Worm (Caenorhabditis elegans) whole organism, L1 larva: ENCODE measurements around the gene F36H9.2.
A peak's percentile ranks its signal among the peaks of the same experiment; 100 is the strongest.

Source experiments
- F16B12.6 ChIP-seq: fragments of 150-350 bp; optimal IDR thresholded peaks from 2 replicates; lab custom pipeline; 2014; ENCODE audit warnings: missing biosample characterization, missing genetic modification characterization
- Y116A8C.19 ChIP-seq: sonication (generic microtip); optimal IDR thresholded peaks from 2 replicates; lab custom pipeline; 2016; ENCODE audit warnings: missing compliant biosample characterization, missing genetic modification characterization, borderline replicate concordance
- blmp-1 ChIP-seq: fragments of 150-350 bp; optimal IDR thresholded peaks from 2 replicates; lab custom pipeline; 2014; ENCODE audit warnings: missing biosample characterization, missing genetic modification characterization
- ceh-63 ChIP-seq: fragments of 200-800 bp; sonication (Bioruptor generic); optimal IDR thresholded peaks from 2 replicates; lab custom pipeline; 2018; ENCODE audit warnings: mild to moderate bottlenecking, missing genetic modification characterization, missing compliant biosample characterization
- dpl-1 ChIP-seq, 3 experiments: fragments of 150-350 bp in 2 of 3; sonication (generic microtip) in 1 of 3; optimal IDR thresholded peaks; 2 replicates each; lab custom pipeline; 2014 to 2017; ENCODE audit warnings: missing biosample characterization in 3 of 3, missing genetic modification characterization in 3 of 3, missing genetic modification reagents in 3 of 3
- dsc-1 ChIP-seq: sonication (generic microtip); optimal IDR thresholded peaks from 2 replicates; lab custom pipeline; 2016; ENCODE audit warnings: mild to moderate bottlenecking, missing genetic modification characterization, missing compliant biosample characterization
- efl-1 ChIP-seq, 4 experiments: fragments of 150-350 bp; optimal IDR thresholded peaks in 3 of 4; peaks in 1 of 4; 1 replicate in 1 of 4; 2 replicates in 3 of 4; lab custom pipeline; 2014; ENCODE audit warnings: missing biosample characterization in 2 of 4, missing genetic modification characterization in 2 of 4, missing genetic modification reagents in 2 of 4
- egl-13 ChIP-seq: sonication (generic microtip); optimal IDR thresholded peaks from 2 replicates; lab custom pipeline; 2016; ENCODE audit warnings: missing genotype, missing genetic modification reagents, missing genetic modification characterization, missing compliant biosample characterization
- ets-5 ChIP-seq: fragments of 200-800 bp; sonication (Bioruptor generic); IDR thresholded peaks from 2 replicates; pipeline ENCODE4 v1.3.6; 2022; ENCODE audit warnings: missing genetic modification characterization, missing compliant biosample characterization
- fkh-10 ChIP-seq: sonication (generic microtip); optimal IDR thresholded peaks from 2 replicates; lab custom pipeline; 2017; ENCODE audit warnings: missing biosample characterization, missing genetic modification reagents, missing genetic modification characterization
- grh-1 ChIP-seq: fragments of 200-800 bp; sonication (Bioruptor generic); IDR thresholded peaks from 2 replicates; pipeline ENCODE4 v1.3.6; 2022; ENCODE audit warnings: missing genetic modification reagents, missing genetic modification characterization, missing compliant biosample characterization
- jun-1 ChIP-seq: fragments of 150-350 bp; optimal IDR thresholded peaks from 2 replicates; lab custom pipeline; 2014; ENCODE audit warnings: missing biosample characterization, missing genetic modification reagents, missing genetic modification characterization
- lin-35 ChIP-seq, 2 experiments: fragments of 150-350 bp; optimal IDR thresholded peaks; 2 replicates each; lab custom pipeline; 2014; ENCODE audit warnings: missing biosample characterization in 2 of 2, missing genetic modification characterization in 2 of 2, missing genetic modification reagents in 2 of 2
- mdl-1 ChIP-seq, 2 experiments: fragments of 150-350 bp; optimal IDR thresholded peaks; 2 replicates each; lab custom pipeline; 2014 to 2017; ENCODE audit warnings: missing biosample characterization in 2 of 2, missing genetic modification characterization in 2 of 2, inconsistent platforms in 1 of 2
- mef-2 ChIP-seq: fragments of 150-350 bp; optimal IDR thresholded peaks from 2 replicates; lab custom pipeline; 2014; ENCODE audit warnings: missing biosample characterization, missing genetic modification characterization
- mep-1 ChIP-seq: fragments of 150-350 bp; optimal IDR thresholded peaks from 2 replicates; lab custom pipeline; 2014; ENCODE audit warnings: missing biosample characterization, missing genetic modification characterization
- nhr-20 ChIP-seq: sonication (generic microtip); optimal IDR thresholded peaks from 2 replicates; lab custom pipeline; 2016; ENCODE audit warnings: mild to moderate bottlenecking, missing genetic modification characterization, missing compliant biosample characterization
- nhr-71 ChIP-seq: sonication (generic microtip); optimal IDR thresholded peaks from 2 replicates; lab custom pipeline; 2016; ENCODE audit warnings: mild to moderate bottlenecking, missing genetic modification characterization, moderate library complexity, missing compliant biosample characterization
- nhr-76 ChIP-seq: sonication (generic microtip); optimal IDR thresholded peaks from 2 replicates; lab custom pipeline; 2017; ENCODE audit warnings: missing biosample characterization, missing genetic modification characterization
- nhr-77 ChIP-seq: fragments of 150-350 bp; optimal IDR thresholded peaks from 2 replicates; lab custom pipeline; 2014; ENCODE audit warnings: missing biosample characterization, missing genetic modification characterization
- nhr-85 ChIP-seq: sonication (generic microtip); peaks from one replicate; lab custom pipeline; 2016; ENCODE audit warnings: missing genetic modification characterization, inconsistent platforms, missing compliant biosample characterization
- pax-3 ChIP-seq: fragments of 200-800 bp; sonication (Bioruptor generic); optimal IDR thresholded peaks from 2 replicates; lab custom pipeline; 2018; ENCODE audit warnings: mild to moderate bottlenecking, missing genetic modification characterization, moderate library complexity, missing compliant biosample characterization
- rnt-1 ChIP-seq: sonication (generic microtip); optimal IDR thresholded peaks from 2 replicates; lab custom pipeline; 2016; ENCODE audit warnings: mild to moderate bottlenecking, missing genetic modification characterization, moderate library complexity, missing compliant biosample characterization
- skn-1 ChIP-seq: fragments of 150-350 bp; optimal IDR thresholded peaks from 2 replicates; lab custom pipeline; 2014; ENCODE audit warnings: missing biosample characterization, missing genetic modification characterization
- snu-23 ChIP-seq: sonication (generic microtip); optimal IDR thresholded peaks from 2 replicates; lab custom pipeline; 2016; ENCODE audit warnings: missing genetic modification characterization, missing compliant biosample characterization
- sptf-1 ChIP-seq: fragments of 150-350 bp; optimal IDR thresholded peaks from 2 replicates; lab custom pipeline; 2014; ENCODE audit warnings: missing biosample characterization, missing genetic modification characterization
- sup-37 ChIP-seq: fragments of 200-800 bp; sonication (Bioruptor generic); optimal IDR thresholded peaks from 2 replicates; lab custom pipeline; 2018; ENCODE audit warnings: mild to moderate bottlenecking, missing genetic modification characterization, missing compliant biosample characterization
- unc-130 ChIP-seq: fragments of 150-350 bp; optimal IDR thresholded peaks from 2 replicates; lab custom pipeline; 2017; ENCODE audit warnings: missing biosample characterization, missing genetic modification characterization, inconsistent platforms
- unc-98 ChIP-seq: fragments of 200-800 bp; sonication (Bioruptor generic); IDR thresholded peaks from 2 replicates; pipeline ENCODE4 v1.3.6; 2022; ENCODE audit warnings: missing genetic modification characterization, missing compliant biosample characterization
- vab-15 ChIP-seq: sonication (generic microtip); optimal IDR thresholded peaks from 2 replicates; lab custom pipeline; 2017; ENCODE audit warnings: missing genotype, mild to moderate bottlenecking, missing genetic modification characterization, missing compliant biosample characterization
- xbp-1 ChIP-seq: sonication (generic microtip); optimal IDR thresholded peaks from 2 replicates; lab custom pipeline; 2016; ENCODE audit warnings: missing genetic modification characterization, missing compliant biosample characterization

The F36H9.2 gene

DNA sequence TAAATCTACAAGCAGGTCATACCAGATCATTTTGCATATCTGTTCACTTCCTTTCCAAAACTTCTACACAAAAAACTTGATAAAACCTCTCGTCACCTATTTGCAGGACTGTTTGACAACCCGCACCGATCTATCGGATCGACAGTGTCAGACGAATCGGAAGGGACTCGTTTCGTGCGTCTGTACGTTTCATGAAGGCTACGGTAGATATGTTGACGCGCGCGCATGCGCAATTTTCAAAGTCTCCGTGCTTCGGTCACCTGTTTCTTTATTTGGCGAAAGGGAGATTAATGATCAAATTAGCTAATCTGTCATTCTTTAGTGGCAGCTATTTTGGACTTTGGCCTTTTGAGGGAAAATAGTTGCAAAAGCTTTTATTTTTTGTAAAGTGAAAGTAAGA, 1.2 kb downstream of the F36H9.2 start:
- no peak for TF ChIP-seq nhr-76 (tag; lab: Kevin White, UChicago)
- no peak for TF ChIP-seq ceh-63 (GFP tag; lab: Kevin White, UChicago)
- peak; percentile 75 for TF ChIP-seq blmp-1 (tag; lab: Kevin White, UChicago)
- TF ChIP-seq jun-1 (tag; lab: Kevin White, UChicago) = peak; percentile 14
- peak; percentile 36 for TF ChIP-seq nhr-85
- TF ChIP-seq vab-15 (tag; lab: Kevin White, UChicago) = no peak
- no peak for TF ChIP-seq Y116A8C.19 (tag; lab: Kevin White, UChicago)
- peak in 1 of 2 experiments; percentile 10 for TF ChIP-seq mdl-1 (tag; optimal IDR thresholded peaks at IDR 0.05; lab: Kevin White, UChicago)
- no peak for TF ChIP-seq unc-98 (GFP tag; lab: Robert Waterston, UW)
- TF ChIP-seq nhr-20 = no peak

DNA sequence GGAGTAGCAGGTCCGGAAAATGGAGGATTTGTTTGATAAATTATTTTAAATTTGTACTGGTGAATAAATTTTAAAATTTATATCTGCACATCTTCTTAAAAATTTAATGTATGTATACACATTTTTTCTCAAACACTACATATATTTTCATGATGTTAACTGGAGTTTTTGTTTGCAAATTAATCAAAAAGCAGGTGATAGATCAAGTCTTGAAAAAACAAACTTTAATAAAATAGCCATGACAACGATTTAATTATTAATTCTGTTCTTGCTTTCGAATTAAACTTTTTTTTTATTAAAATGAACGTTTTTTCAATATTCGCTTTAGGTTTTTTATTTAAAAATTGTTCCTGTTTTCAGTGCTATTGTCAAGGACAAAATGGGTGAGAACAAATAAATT, 6.0 kb downstream of the F36H9.2 start, which contains the start of gene F36H9.1:
F36H9.1 (plus strand) TSS at position 301 of the 400 bp plus-strand sequence.
- TF ChIP-seq efl-1 (optimal IDR thresholded peaks at IDR 0.05; lab: Kevin White, UChicago) = no peak
- TF ChIP-seq efl-1 (GFP tag; optimal IDR thresholded peaks at IDR 0.05 in 1 of 2; lab: Kevin White, UChicago) = no peak
- no peak for TF ChIP-seq ceh-63 (GFP tag; lab: Kevin White, UChicago)
- TF ChIP-seq blmp-1 (tag; lab: Kevin White, UChicago) = no peak
- TF ChIP-seq sup-37 (GFP tag; lab: Kevin White, UChicago) = no peak
- TF ChIP-seq dsc-1 (tag; lab: Kevin White, UChicago) = no peak
- TF ChIP-seq mef-2 (tag; lab: Kevin White, UChicago) = no peak
- no peak for TF ChIP-seq rnt-1 (tag; lab: Kevin White, UChicago)
- TF ChIP-seq sptf-1 (tag; lab: Kevin White, UChicago) = no peak
- no peak for TF ChIP-seq unc-130 (tag; lab: Kevin White, UChicago)

DNA sequence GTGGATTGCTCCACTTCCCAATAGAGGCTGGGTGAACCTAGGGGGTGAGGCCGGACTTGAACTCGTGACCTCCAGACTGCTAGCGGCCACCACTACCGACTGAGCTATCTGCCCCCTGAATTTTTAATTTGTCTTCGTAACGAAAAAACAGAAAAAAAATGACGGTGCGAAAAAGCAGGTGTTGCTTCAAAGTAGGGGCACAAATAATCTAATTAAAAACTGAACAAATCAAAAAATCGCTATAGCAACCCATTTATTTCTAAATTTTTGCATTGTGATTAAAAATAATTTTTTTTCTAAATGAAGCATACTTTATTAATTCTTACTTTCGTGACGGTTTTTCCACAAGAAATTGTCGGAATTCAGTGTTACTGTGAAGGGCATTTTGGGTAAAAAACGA, 9.6 kb downstream of the F36H9.2 start, which contains the start of gene F36H9.10:
F36H9.10 (plus strand) TSS at position 301 of the 400 bp plus-strand sequence.
- TF ChIP-seq nhr-77 = no peak
- TF ChIP-seq xbp-1 (tag; lab: Kevin White, UChicago) = no peak
- TF ChIP-seq lin-35 (GFP tag; optimal IDR thresholded peaks at IDR 0.05; lab: Kevin White, UChicago) = no peak
- no peak for TF ChIP-seq fkh-10 (GFP tag; lab: Kevin White, UChicago)
- no peak for TF ChIP-seq ets-5 (GFP tag; lab: Robert Waterston, UW)
- TF ChIP-seq nhr-71 (tag; lab: Kevin White, UChicago) = no peak
- TF ChIP-seq vab-15 (tag; lab: Kevin White, UChicago) = no peak
- TF ChIP-seq grh-1 (GFP tag; lab: Robert Waterston, UW) = no peak
- no peak for TF ChIP-seq egl-13 (tag; lab: Kevin White, UChicago)
- TF ChIP-seq, all 84 proteins: peak for 0

DNA sequence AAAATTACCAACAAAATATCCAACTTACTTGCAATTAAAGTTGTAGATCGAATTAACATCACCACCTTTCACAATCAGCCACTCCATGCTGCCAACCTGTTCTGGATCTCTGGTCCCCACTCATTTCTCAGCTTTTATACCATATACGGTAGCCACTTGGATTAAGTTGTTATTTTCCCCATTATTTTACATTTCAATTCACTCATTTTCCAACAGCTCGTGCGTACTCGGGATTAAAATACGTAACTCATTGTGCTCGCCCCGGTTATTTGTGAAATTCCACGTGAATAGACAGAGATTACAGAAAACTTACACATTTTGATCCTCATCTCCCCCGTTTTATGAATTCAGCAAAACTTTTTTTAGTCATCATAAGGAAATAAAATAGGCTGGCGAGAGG, 14.8 kb downstream of the F36H9.2 start, which contains the start of gene srt-41:
srt-41 (minus strand) TSS at position 101 of the 400 bp plus-strand sequence.
- TF ChIP-seq nhr-20 (no peak), pax-3 (tag; lab: Kevin White, UChicago) (peak; percentile 14)

DNA sequence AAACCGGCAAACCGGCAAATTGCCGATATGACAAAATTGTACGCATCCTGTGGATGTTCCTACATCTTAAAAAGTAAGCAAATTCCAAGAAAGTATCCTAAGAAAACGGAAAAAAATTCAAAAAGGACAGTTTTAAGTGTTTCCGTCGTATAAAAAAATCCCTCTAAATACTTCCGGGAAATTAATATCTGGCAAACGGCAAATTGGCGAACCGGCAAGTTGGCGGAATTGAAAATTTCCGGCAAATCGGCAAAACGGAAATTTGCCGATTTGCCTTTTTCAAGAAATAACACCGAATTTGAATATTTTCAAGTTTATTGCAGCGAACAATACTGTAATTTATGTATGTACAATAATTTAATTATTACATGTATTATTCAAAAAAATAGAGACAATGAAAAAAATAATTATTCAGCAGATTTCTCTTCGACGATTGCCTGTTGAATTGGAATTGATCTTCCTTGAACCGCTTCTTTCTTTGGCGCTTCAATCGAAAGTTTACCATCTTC, 15.8 kb downstream of the F36H9.2 start:
- TF ChIP-seq dpl-1 (GFP tag; optimal IDR thresholded peaks at IDR 0.05; lab: Kevin White, UChicago) (peak in 1 of 3 experiments; percentile 5), F16B12.6 (tag; lab: Kevin White, UChicago) (no peak), skn-1 (tag; lab: Kevin White, UChicago) (peak; percentile 59), snu-23 (GFP tag; lab: Kevin White, UChicago) (no peak), mep-1 (tag; lab: Kevin White, UChicago) (peak; percentile 81)
